Worm (Caenorhabditis elegans): Measurements from ENCODE around the gene rpn-6.1.
A peak's percentile ranks its signal among the peaks of the same experiment; 100 is the strongest.

Gene rpn-6.1

DNA sequence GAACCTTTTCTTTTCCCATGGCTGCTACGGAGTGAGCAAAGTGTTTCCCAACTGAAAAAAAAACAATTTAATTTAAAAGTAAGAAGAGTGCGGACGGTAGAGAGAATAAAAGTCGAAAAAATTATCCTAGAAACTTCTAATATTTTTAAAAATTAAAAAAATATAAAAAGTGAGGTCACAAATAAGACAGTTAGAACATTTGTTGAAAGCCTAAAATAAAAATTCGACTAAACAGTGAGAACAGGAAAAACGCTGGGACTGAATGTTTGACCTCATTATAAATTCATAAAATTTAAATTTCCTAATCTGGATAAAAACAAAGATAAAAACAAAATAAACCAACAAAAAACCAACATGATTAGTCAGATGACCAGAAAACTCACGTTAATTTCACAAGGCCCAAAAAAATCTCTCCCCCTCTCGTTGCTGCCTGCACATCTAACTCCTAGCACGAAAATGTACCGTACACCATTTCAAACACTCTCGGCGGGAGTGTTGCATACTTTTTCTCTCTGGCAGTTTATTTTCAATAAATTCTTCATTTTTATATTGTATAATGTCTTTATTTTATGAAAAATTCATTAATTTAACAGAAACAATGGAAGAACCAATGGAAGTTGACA, 10.0 kb upstream of the rpn-6.1 start, which contains the start of the genes eef-1A.1 and rfc-4 (continued):
- TF ChIP-seq gei-8 (GFP tag; optimal IDR thresholded peaks at IDR 0.05): no peak
- no peak for TF ChIP-seq zip-11 (GFP tag; IDR thresholded peaks at IDR 0.05)
- TF ChIP-seq hlh-11 (tag; optimal IDR thresholded peaks at IDR 0.05): peak; percentile 95
- no peak for TF ChIP-seq daf-12 (tag; optimal IDR thresholded peaks at IDR 0.05)

DNA sequence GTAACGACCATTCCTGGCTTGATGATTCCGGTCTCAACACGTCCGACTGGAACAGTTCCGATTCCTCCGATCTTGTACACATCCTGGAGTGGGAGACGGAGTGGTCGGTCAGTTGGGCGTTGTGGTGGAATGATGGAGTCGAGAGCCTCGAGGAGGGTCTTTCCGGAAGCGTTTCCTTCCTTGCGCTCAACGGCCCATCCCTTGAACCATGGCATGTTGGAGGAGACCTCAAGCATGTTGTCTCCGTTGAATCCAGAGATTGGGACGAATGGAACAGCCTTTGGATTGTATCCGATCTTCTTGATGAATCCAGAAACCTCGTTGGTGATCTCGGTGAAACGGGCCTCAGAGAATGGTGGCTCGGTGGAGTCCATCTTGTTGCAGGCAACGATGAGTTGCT, 8.9 kb upstream of the rpn-6.1 start:
- TF ChIP-seq snpc-1.2 (GFP tag; IDR thresholded peaks at IDR 0.05) (peak; percentile 58), ceh-62 (tag; optimal IDR thresholded peaks at IDR 0.05) (no peak), set-16 (GFP tag; IDR thresholded peaks at IDR 0.05) (peak; percentile 51), nhr-28 (tag; optimal IDR thresholded peaks at IDR 0.05) (no peak)

DNA sequence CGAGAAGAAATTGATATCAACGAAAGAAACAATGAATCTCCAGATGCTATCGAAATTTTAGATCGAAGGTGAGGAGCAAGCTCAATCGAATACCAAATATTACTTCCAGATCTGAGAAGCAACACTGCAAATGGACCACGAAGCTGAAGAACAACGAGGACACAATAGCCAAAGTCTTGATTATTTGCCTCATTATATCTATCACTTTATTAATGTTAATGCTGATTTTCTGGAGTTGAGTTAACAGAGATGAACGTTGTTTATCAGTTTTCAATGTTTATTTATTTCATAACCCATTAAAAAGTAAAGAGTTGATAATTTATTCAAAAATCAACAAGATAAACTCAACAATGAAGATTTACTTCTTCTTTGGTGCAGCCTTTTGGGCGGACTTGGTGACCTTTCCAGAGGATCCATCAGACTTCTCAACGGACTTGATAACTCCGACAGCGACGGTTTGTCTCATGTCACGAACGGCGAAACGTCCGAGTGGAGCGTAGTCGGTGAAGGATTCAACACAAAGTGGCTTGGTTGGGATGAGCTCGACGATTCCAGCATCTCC, 8.1 kb upstream of the rpn-6.1 start:
- no peak for TF ChIP-seq zfp-2 (tag; optimal IDR thresholded peaks at IDR 0.05)
- no peak for TF ChIP-seq nhr-10 (tag; optimal IDR thresholded peaks at IDR 0.05)
- no peak for TF ChIP-seq egl-43 (GFP tag; IDR thresholded peaks at IDR 0.05)
- no peak for TF ChIP-seq daf-19 (GFP tag; conservative IDR thresholded peaks at IDR 0.05)
- TF ChIP-seq mxl-2 (GFP tag; conservative IDR thresholded peaks at IDR 0.05): no peak
- peak; percentile 18 for TF ChIP-seq nhr-48 (tag; optimal IDR thresholded peaks at IDR 0.05)
- no peak for TF ChIP-seq ceh-82 (tag; optimal IDR thresholded peaks at IDR 0.05)
- TF ChIP-seq nhr-102 (tag; optimal IDR thresholded peaks at IDR 0.05): no peak
- TF ChIP-seq nhr-76 (tag; optimal IDR thresholded peaks at IDR 0.05): no peak
- TF ChIP-seq F49E8.2 (tag; optimal IDR thresholded peaks at IDR 0.05; ENCODE audit: borderline replicate concordance): peak; percentile 90
- TF ChIP-seq daf-12 (tag; optimal IDR thresholded peaks at IDR 0.05): no peak
- no peak for TF ChIP-seq ces-1 (GFP tag; optimal IDR thresholded peaks at IDR 0.05)
- no peak for TF ChIP-seq hif-1 (tag; optimal IDR thresholded peaks at IDR 0.05)
- no peak for TF ChIP-seq nhr-77 (tag; optimal IDR thresholded peaks at IDR 0.05)
- peak; percentile 76 for TF ChIP-seq snpc-1.2 (GFP tag; IDR thresholded peaks at IDR 0.05)
- peak; percentile 84 for TF ChIP-seq Y48G9A.11 (GFP tag; IDR thresholded peaks at IDR 0.05)
- TF ChIP-seq fkh-10 (GFP tag; optimal IDR thresholded peaks at IDR 0.05): no peak
- no peak for TF ChIP-seq madf-9 (GFP tag; conservative IDR thresholded peaks at IDR 0.05)
- TF ChIP-seq aha-1 (tag): peak; percentile 20
- TF ChIP-seq mxl-3 (GFP tag; optimal IDR thresholded peaks at IDR 0.05): no peak
- TF ChIP-seq mep-1 (tag; optimal IDR thresholded peaks at IDR 0.05): no peak
- 0 out of 2 replicates have a peak, but pooled peaks have one; percentile 24 for TF ChIP-seq Y75B8A.6 (GFP tag; IDR thresholded peaks at IDR 0.05)
- TF ChIP-seq nhr-28 (tag; optimal IDR thresholded peaks at IDR 0.05): no peak
- peak; percentile 52; the same call in 1 of the 2 replicates for TF ChIP-seq T26A8.4 (GFP tag; IDR thresholded peaks at IDR 0.05)
- TF ChIP-seq duxl-1 (tag; optimal IDR thresholded peaks at IDR 0.05; ENCODE audit: poor library complexity): no peak
- TF ChIP-seq ZK546.5 (tag; optimal IDR thresholded peaks at IDR 0.05): no peak
- TF ChIP-seq pha-4 (GFP tag; IDR thresholded peaks at IDR 0.05): peak; percentile 59; the same call in 1 of the 2 replicates
- TF ChIP-seq pha-4 (tag; optimal IDR thresholded peaks at IDR 0.05): no peak
- peak; percentile 32 for TF ChIP-seq T20F7.1 (GFP tag; optimal IDR thresholded peaks at IDR 0.05)
- TF ChIP-seq nhr-111 (GFP tag; optimal IDR thresholded peaks at IDR 0.05): no peak
- TF ChIP-seq tag-97 (GFP tag; IDR thresholded peaks at IDR 0.05): no peak
- TF ChIP-seq dve-1 (tag; optimal IDR thresholded peaks at IDR 0.05; ENCODE audit: insufficient read depth): no peak
- no peak for TF ChIP-seq F37D6.2 (tag; optimal IDR thresholded peaks at IDR 0.05)
- no peak for TF ChIP-seq nhr-237 (tag; optimal IDR thresholded peaks at IDR 0.05)
- no peak for TF ChIP-seq daf-16 (GFP tag; optimal IDR thresholded peaks at IDR 0.05)
- peak; percentile 14 for TF ChIP-seq daf-16 (tag; optimal IDR thresholded peaks at IDR 0.05)
- no peak for TF ChIP-seq spr-1 (tag; optimal IDR thresholded peaks at IDR 0.05)
- TF ChIP-seq egl-27 (tag; optimal IDR thresholded peaks at IDR 0.05): no peak
- no peak for TF ChIP-seq spr-3 (GFP tag; optimal IDR thresholded peaks at IDR 0.05)
- no peak for TF ChIP-seq dpl-1 (GFP tag; optimal IDR thresholded peaks at IDR 0.05)
- TF ChIP-seq ceh-32 (tag; optimal IDR thresholded peaks at IDR 0.05; ENCODE audit: poor library complexity): no peak
- no peak for TF ChIP-seq ctbp-1 (GFP tag; IDR thresholded peaks at IDR 0.05)

Measured in whole organism, L4 larva.